Worm (Caenorhabditis elegans) whole organism, young adult: ENCODE measurements around the gene dnc-4.

ENCODE experiments used
- B0261.1 ChIP-seq: sonication (generic microtip); optimal IDR thresholded peaks from 2 replicates; lab custom pipeline; 2016; ENCODE audit warnings: mild to moderate bottlenecking, missing genetic modification characterization, moderate library complexity, missing compliant biosample characterization
- B0336.3 ChIP-seq: fragments of 200-800 bp; sonication (Bioruptor generic); IDR thresholded peaks from 2 replicates; pipeline ENCODE4 v1.3.6; 2022; ENCODE audit warnings: missing genetic modification characterization, missing compliant biosample characterization
- C06A6.2 ChIP-seq: fragments of 200-800 bp; sonication (Bioruptor generic); conservative IDR thresholded peaks from 2 replicates; pipeline ENCODE4 v1.3.6; 2022; ENCODE audit warnings: missing genetic modification characterization, missing compliant biosample characterization
- F23B12.7 ChIP-seq: sonication (generic microtip); optimal IDR thresholded peaks from 2 replicates; lab custom pipeline; 2017; ENCODE audit warnings: missing genetic modification characterization, mild to moderate bottlenecking, missing compliant biosample characterization, antibody characterized with exemption, moderate library complexity; ENCODE audit not compliant: insufficient read depth
- F49E8.2 ChIP-seq: sonication (generic microtip); optimal IDR thresholded peaks from 3 replicates; lab custom pipeline; 2017; ENCODE audit warnings: missing genetic modification characterization, mild to moderate bottlenecking, missing compliant biosample characterization, antibody characterized with exemption, moderate library complexity; ENCODE audit not compliant: insufficient read depth
- K11D2.4 ChIP-seq: fragments of 200-800 bp; sonication (Bioruptor generic); IDR thresholded peaks from 2 replicates; pipeline ENCODE4 v1.3.6; 2022; ENCODE audit warnings: missing genetic modification reagents, missing genetic modification characterization, missing compliant biosample characterization
- K12H6.12 ChIP-seq: fragments of 200-800 bp; sonication (Bioruptor generic); optimal IDR thresholded peaks from 2 replicates; lab custom pipeline; 2018; ENCODE audit warnings: mild to moderate bottlenecking, missing genetic modification characterization, missing compliant biosample characterization
- Y53F4B.3 ChIP-seq: fragments of 200-800 bp; sonication (Bioruptor generic); IDR thresholded peaks from 2 replicates; pipeline ENCODE4 v1.3.6; 2022; ENCODE audit warnings: missing genetic modification reagents, missing genetic modification characterization, missing compliant biosample characterization
- ZK185.1 ChIP-seq: sonication (generic microtip); optimal IDR thresholded peaks from 2 replicates; lab custom pipeline; 2016; ENCODE audit warnings: mild to moderate bottlenecking, missing genetic modification characterization, missing compliant biosample characterization; ENCODE audit not compliant: poor library complexity, severe bottlenecking
- aptf-2 ChIP-seq: fragments of 200-800 bp; sonication (Bioruptor generic); conservative IDR thresholded peaks from 2 replicates; pipeline ENCODE4 v1.3.6; 2022; ENCODE audit warnings: missing genetic modification reagents, missing genetic modification characterization, missing compliant biosample characterization
- aptf-3 ChIP-seq: fragments of 200-800 bp; sonication (Bioruptor generic); IDR thresholded peaks from 2 replicates; pipeline ENCODE4 v1.3.6; 2022; ENCODE audit warnings: missing genetic modification characterization, missing compliant biosample characterization
- atf-7 ChIP-seq: sonication (generic microtip); optimal IDR thresholded peaks from 2 replicates; lab custom pipeline; 2017; ENCODE audit warnings: mild to moderate bottlenecking, missing genetic modification characterization, missing compliant biosample characterization
- attf-5 ChIP-seq: fragments of 200-800 bp; sonication (Bioruptor generic); optimal IDR thresholded peaks from 2 replicates; lab custom pipeline; 2018; ENCODE audit warnings: mild to moderate bottlenecking, missing genetic modification characterization, missing compliant biosample characterization
- ccch-3 ChIP-seq: fragments of 200-800 bp; sonication (Bioruptor generic); optimal IDR thresholded peaks from 2 replicates; lab custom pipeline; 2018; ENCODE audit warnings: mild to moderate bottlenecking, missing genetic modification characterization, missing compliant biosample characterization
- ceh-79 ChIP-seq: sonication (generic microtip); optimal IDR thresholded peaks from 2 replicates; lab custom pipeline; 2017; ENCODE audit warnings: mild to moderate bottlenecking, missing genetic modification characterization, missing compliant biosample characterization
- ceh-91 ChIP-seq: fragments of 200-800 bp; sonication (Bioruptor generic); IDR thresholded peaks from 2 replicates; pipeline ENCODE4 v1.3.6; 2022; ENCODE audit warnings: missing genetic modification reagents, missing genetic modification characterization, missing compliant biosample characterization
- dpff-1 ChIP-seq: sonication (generic microtip); optimal IDR thresholded peaks from 2 replicates; lab custom pipeline; 2017; ENCODE audit warnings: mild to moderate bottlenecking, missing genetic modification characterization, missing compliant biosample characterization
- egrh-3 ChIP-seq: fragments of 200-800 bp; sonication (Bioruptor generic); IDR thresholded peaks from 2 replicates; pipeline ENCODE4 v1.3.6; 2022; ENCODE audit warnings: missing genetic modification reagents, missing genetic modification characterization, missing compliant biosample characterization
- fkh-3 ChIP-seq: sonication (generic microtip); optimal IDR thresholded peaks from 2 replicates; lab custom pipeline; 2016; ENCODE audit warnings: mild to moderate bottlenecking, missing genetic modification characterization, missing compliant biosample characterization
- hmg-20 ChIP-seq: fragments of 200-800 bp; sonication (Bioruptor generic); IDR thresholded peaks from 2 replicates; pipeline ENCODE4 v1.3.6; 2022; ENCODE audit warnings: missing genetic modification reagents, missing genetic modification characterization, missing compliant biosample characterization
- hrde-1 ChIP-seq: sonication (generic microtip); optimal IDR thresholded peaks from 2 replicates; lab custom pipeline; 2016; ENCODE audit warnings: missing genetic modification characterization, mild to moderate bottlenecking, missing compliant biosample characterization, moderate library complexity, missing genotype, missing genetic modification reagents, borderline replicate concordance
- let-607 ChIP-seq, 2 experiments: fragments of 200-800 bp in 1 of 2; sonication (Bioruptor generic) in 1 of 2; sonication (generic microtip) in 1 of 2; optimal IDR thresholded peaks; 2 replicates each; lab custom pipeline; 2016 to 2018; ENCODE audit warnings: mild to moderate bottlenecking in 2 of 2, missing compliant biosample characterization in 2 of 2, missing genetic modification characterization in 2 of 2, moderate library complexity in 2 of 2, missing genotype in 1 of 2
- lin-40 ChIP-seq: sonication (generic microtip); optimal IDR thresholded peaks from 2 replicates; lab custom pipeline; 2016; ENCODE audit warnings: missing genetic modification characterization, mild to moderate bottlenecking, missing compliant biosample characterization, missing genotype, missing genetic modification reagents
- lin-54 ChIP-seq: fragments of 200-800 bp; sonication (Bioruptor generic); optimal IDR thresholded peaks from 2 replicates; lab custom pipeline; 2018; ENCODE audit warnings: mild to moderate bottlenecking, missing genetic modification characterization, missing compliant biosample characterization
- lir-1 ChIP-seq: fragments of 200-800 bp; sonication (Bioruptor generic); conservative IDR thresholded peaks from 2 replicates; pipeline ENCODE4 v1.3.6; 2022; ENCODE audit warnings: missing genetic modification reagents, missing genetic modification characterization, missing compliant biosample characterization
- mxl-1 ChIP-seq: sonication (generic microtip); optimal IDR thresholded peaks from 2 replicates; lab custom pipeline; 2016; ENCODE audit warnings: missing genetic modification characterization, missing compliant biosample characterization
- nfya-1 ChIP-seq: sonication (generic microtip); optimal IDR thresholded peaks from 2 replicates; lab custom pipeline; 2017; ENCODE audit warnings: antibody characterized with exemption, missing compliant biosample characterization, missing genetic modification characterization, borderline replicate concordance; ENCODE audit not compliant: insufficient read depth
- nfya-2 ChIP-seq: fragments of 200-800 bp; sonication (Bioruptor generic); IDR thresholded peaks from 2 replicates; pipeline ENCODE4 v1.3.6; 2022; ENCODE audit warnings: missing genetic modification reagents, missing genetic modification characterization, missing compliant biosample characterization
- rpc-1 ChIP-seq, 2 experiments: fragments of 150-350 bp in 1 of 2; sonication (generic microtip) in 1 of 2; optimal IDR thresholded peaks; 2 replicates each; lab custom pipeline; 2014 to 2018; ENCODE audit warnings: missing biosample characterization in 1 of 2, missing genetic modification characterization in 1 of 2, missing genetic modification reagents in 1 of 2, missing genotype in 1 of 2
- sea-2 ChIP-seq: fragments of 200-800 bp; sonication (Bioruptor generic); IDR thresholded peaks from 2 replicates; pipeline ENCODE4 v1.3.6; 2022; ENCODE audit warnings: missing genetic modification characterization, missing compliant biosample characterization
- snpc-4 ChIP-seq, 5 experiments: fragments of 150-350 bp in 1 of 5; sonication (generic microtip) in 4 of 5; optimal IDR thresholded peaks; 2 replicates each; lab custom pipeline; 2014 to 2018; ENCODE audit warnings: missing genetic modification characterization in 5 of 5, missing biosample characterization in 3 of 5, antibody characterized with exemption in 2 of 5, mild to moderate bottlenecking in 2 of 5, missing compliant biosample characterization in 2 of 5, missing genotype in 2 of 5, moderate library complexity in 2 of 5, missing genetic modification reagents in 1 of 5
- somi-1 ChIP-seq: fragments of 200-800 bp; sonication (Bioruptor generic); optimal IDR thresholded peaks from 2 replicates; lab custom pipeline; 2018; ENCODE audit warnings: mild to moderate bottlenecking, missing genetic modification characterization, missing compliant biosample characterization
- ztf-18 ChIP-seq: sonication (generic microtip); optimal IDR thresholded peaks from 2 replicates; lab custom pipeline; 2016; ENCODE audit warnings: missing genotype, mild to moderate bottlenecking, missing genetic modification characterization, missing compliant biosample characterization
- ztf-22 ChIP-seq: fragments of 200-800 bp; sonication (Bioruptor generic); optimal IDR thresholded peaks from 2 replicates; lab custom pipeline; 2018; ENCODE audit warnings: mild to moderate bottlenecking, missing genetic modification characterization, moderate library complexity, missing compliant biosample characterization
- ztf-3 ChIP-seq: fragments of 200-800 bp; sonication (Bioruptor generic); optimal IDR thresholded peaks from 2 replicates; lab custom pipeline; 2018; ENCODE audit warnings: mild to moderate bottlenecking, missing genetic modification characterization, missing compliant biosample characterization

dnc-4 gene

ce11 chrIV:8044574-8044973 lies 25.0 kb upstream of the dnc-4 start, which contains the start of gene nhr-258:
Gene nhr-258 (plus strand): TSS chrIV:8044938.
- TF ChIP-seq sea-2 (GFP tag; lab: Robert Waterston, UW) (no peak), ztf-3 (GFP tag; lab: Kevin White, UChicago) (no peak), B0336.3 (GFP tag; lab: Robert Waterston, UW) (no peak), mxl-1 (tag; lab: Kevin White, UChicago) (no peak), hmg-20 (no peak), F23B12.7 (no peak), ztf-18 (tag; lab: Kevin White, UChicago) (no peak), F49E8.2 (tag; lab: Kevin White, UChicago) (no peak), ceh-91 (no peak), ZK185.1 (tag; lab: Kevin White, UChicago) (no peak), snpc-4 (GFP tag; optimal IDR thresholded peaks at IDR 0.05; lab: Kevin White, UChicago) (no peak), snpc-4 (tag; optimal IDR thresholded peaks at IDR 0.05; lab: Kevin White, UChicago) (no peak), ccch-3 (GFP tag; lab: Kevin White, UChicago) (no peak), K12H6.12 (tag; lab: Kevin White, UChicago) (no peak), nfya-1 (no peak), lin-40 (tag; lab: Kevin White, UChicago) (no peak), egrh-3 (GFP tag; lab: Robert Waterston, UW) (no peak), atf-7 (tag; lab: Kevin White, UChicago) (no peak), hrde-1 (tag; lab: Kevin White, UChicago) (no peak), aptf-2 (GFP tag; lab: Robert Waterston, UW) (no peak), Y53F4B.3 (GFP tag; lab: Robert Waterston, UW) (no peak)

ce11 chrIV:8043722-8044121 lies 24.1 kb upstream of the dnc-4 start:
- TF ChIP-seq atf-7 (tag; lab: Kevin White, UChicago) (peak; percentile 13), ztf-22 (GFP tag; lab: Kevin White, UChicago) (no peak)

ce11 chrIV:8042897-8043296 lies 23.3 kb upstream of the dnc-4 start:
- no peak for TF ChIP-seq B0261.1 (tag; lab: Kevin White, UChicago)
- no peak for TF ChIP-seq rpc-1 (optimal IDR thresholded peaks at IDR 0.05; lab: Kevin White, UChicago)
- TF ChIP-seq rpc-1 (tag; optimal IDR thresholded peaks at IDR 0.05; lab: Kevin White, UChicago): no peak
- TF ChIP-seq nfya-2 (GFP tag; lab: Robert Waterston, UW): no peak
- no peak for TF ChIP-seq ceh-79 (tag; lab: Kevin White, UChicago)
- TF ChIP-seq let-607 (tag; optimal IDR thresholded peaks at IDR 0.05; lab: Kevin White, UChicago): no peak
- TF ChIP-seq K11D2.4 (GFP tag; lab: Robert Waterston, UW): no peak
- TF ChIP-seq sea-2 (GFP tag; lab: Robert Waterston, UW): no peak
- TF ChIP-seq ceh-91: no peak
- TF ChIP-seq ztf-22 (GFP tag; lab: Kevin White, UChicago): no peak
- no peak for TF ChIP-seq aptf-3 (GFP tag; lab: Robert Waterston, UW)
- TF ChIP-seq lin-54 (GFP tag; lab: Kevin White, UChicago): no peak
- no peak for TF ChIP-seq dpff-1 (tag; lab: Kevin White, UChicago)
- no peak for TF ChIP-seq hrde-1 (tag; lab: Kevin White, UChicago)
- no peak for TF ChIP-seq fkh-3

- TF ChIP-seq somi-1 (GFP tag; lab: Kevin White, UChicago) (peak; percentile 56), lir-1 (no peak), C06A6.2 (GFP tag; lab: Robert Waterston, UW) (0 out of 2 replicates have a peak, but pooled peaks have one; percentile 23), lin-40 (tag; lab: Kevin White, UChicago) (peak; percentile 56), attf-5 (GFP tag; lab: Kevin White, UChicago) (no peak), hmg-20 (no peak)
Measured at ce11 chrIV:8042005-8042404, 22.4 kb upstream of the dnc-4 start.
